Worm (Caenorhabditis elegans): Measurements from ENCODE around the gene F47E1.1.

ce11 chrX:9063439-9063838 lies 13.5 kb upstream of the F47E1.1 start:
- no peak for TF ChIP-seq hmbx-1 (tag; optimal IDR thresholded peaks at IDR 0.05)
- TF ChIP-seq ama-1 (optimal IDR thresholded peaks at IDR 0.05) = no peak
- no peak for TF ChIP-seq tbx-37 (GFP tag; conservative IDR thresholded peaks at IDR 0.05)
- TF ChIP-seq hnd-1 (tag; optimal IDR thresholded peaks at IDR 0.05) = no peak

All from whole organism, early embryonic.